Fruit fly (Drosophila melanogaster) whole organism, embryonic: Measurements from ENCODE around the gene CG13653.

Source experiments
- Atf-2 ChIP-seq: fragments of 200-800 bp; sonication (Bioruptor generic); optimal IDR thresholded peaks from 2 replicates; lab custom pipeline; 2016; ENCODE audit warnings: missing biosample characterization, missing genetic modification characterization
- C15 ChIP-seq: fragments of 200-800 bp; sonication (Bioruptor generic); IDR thresholded peaks from 3 replicates; pipeline ENCODE4 v1.3.6; 2022; ENCODE audit warnings: missing biosample characterization, missing genetic modification characterization
- CG11398 ChIP-seq: fragments of 200-800 bp; sonication (Bioruptor generic); optimal IDR thresholded peaks from 2 replicates; lab custom pipeline; 2016; ENCODE audit warnings: missing biosample characterization, missing genetic modification characterization
- CG12659 ChIP-seq: fragments of 200-800 bp; sonication (Bioruptor generic); optimal IDR thresholded peaks from 3 replicates; lab custom pipeline; 2017; ENCODE audit warnings: mild to moderate bottlenecking, missing biosample characterization, missing genetic modification reagents, missing genetic modification characterization
- CG12744 ChIP-seq: fragments of 200-800 bp; sonication (Bioruptor generic); optimal IDR thresholded peaks from 2 replicates; lab custom pipeline; 2016; ENCODE audit warnings: missing biosample characterization, missing genetic modification characterization
- CG12942 ChIP-seq: fragments of 200-800 bp; sonication (Bioruptor generic); optimal IDR thresholded peaks from 3 replicates; lab custom pipeline; 2016; ENCODE audit warnings: missing biosample characterization, missing genetic modification characterization
- CG13123 ChIP-seq: fragments of 200-800 bp; sonication (Bioruptor generic); optimal IDR thresholded peaks from 2 replicates; lab custom pipeline; 2016; ENCODE audit warnings: missing biosample characterization, missing genetic modification characterization
- CG13287 ChIP-seq: fragments of 200-800 bp; sonication (Bioruptor generic); IDR thresholded peaks from 2 replicates; pipeline ENCODE4 v1.3.6; 2022; ENCODE audit warnings: missing biosample characterization, missing genetic modification characterization; ENCODE audit not compliant: partially characterized antibody
- CG14965 ChIP-seq: fragments of 200-800 bp; sonication (Bioruptor generic); optimal IDR thresholded peaks from 2 replicates; lab custom pipeline; 2016; ENCODE audit warnings: missing biosample characterization, missing genetic modification characterization, borderline replicate concordance
- CG15073 ChIP-seq: fragments of 200-800 bp; sonication (Bioruptor generic); optimal IDR thresholded peaks from 2 replicates; lab custom pipeline; 2016; ENCODE audit warnings: missing biosample characterization, missing genetic modification characterization
- CG1603 ChIP-seq: fragments of 200-800 bp; sonication (Bioruptor generic); optimal IDR thresholded peaks from 2 replicates; lab custom pipeline; 2019; ENCODE audit warnings: missing biosample characterization, mild to moderate bottlenecking, missing genetic modification characterization, moderate library complexity
- CG17186 ChIP-seq: fragments of 200-800 bp; sonication (Bioruptor generic); optimal IDR thresholded peaks from 3 replicates; lab custom pipeline; 2017; ENCODE audit warnings: missing biosample characterization, missing genetic modification reagents, missing genetic modification characterization
- CG17568 ChIP-seq: fragments of 200-800 bp; sonication (Bioruptor generic); optimal IDR thresholded peaks from 2 replicates; lab custom pipeline; 2018; ENCODE audit warnings: missing biosample characterization, mild to moderate bottlenecking, missing genetic modification characterization, moderate library complexity
- CG1832 ChIP-seq: fragments of 200-800 bp; sonication (Bioruptor generic); optimal IDR thresholded peaks from 2 replicates; lab custom pipeline; 2017; ENCODE audit warnings: missing biosample characterization, mild to moderate bottlenecking, missing genetic modification characterization, inconsistent platforms
- CG2678 ChIP-seq: fragments of 200-800 bp; sonication (Bioruptor generic); optimal IDR thresholded peaks from 3 replicates; lab custom pipeline; 2019; ENCODE audit warnings: missing biosample characterization, mild to moderate bottlenecking, missing genetic modification characterization, moderate library complexity
- CG30431 ChIP-seq: fragments of 200-800 bp; sonication (Bioruptor generic); optimal IDR thresholded peaks from 2 replicates; lab custom pipeline; 2017; ENCODE audit warnings: missing biosample characterization, missing genetic modification characterization
- CG3281 ChIP-seq: fragments of 200-800 bp; sonication (Bioruptor generic); optimal IDR thresholded peaks from 3 replicates; lab custom pipeline; 2017; ENCODE audit warnings: missing biosample characterization, mild to moderate bottlenecking, missing genetic modification characterization
- CG34224 ChIP-seq: fragments of 200-800 bp; sonication (Bioruptor generic); IDR thresholded peaks from 3 replicates; pipeline ENCODE4 v1.3.6; 2022; ENCODE audit warnings: missing biosample characterization, missing genetic modification characterization; ENCODE audit not compliant: partially characterized antibody
- CG34376 ChIP-seq: fragments of 200-800 bp; sonication (Bioruptor generic); optimal IDR thresholded peaks from 2 replicates; lab custom pipeline; 2018; ENCODE audit warnings: missing biosample characterization, mild to moderate bottlenecking, missing genetic modification characterization
- CG7786 ChIP-seq: fragments of 200-800 bp; sonication (Bioruptor generic); optimal IDR thresholded peaks from 2 replicates; lab custom pipeline; 2016; ENCODE audit warnings: missing biosample characterization, missing genetic modification characterization
- Dfd ChIP-seq, 2 experiments: fragments of >200 bp; optimal IDR thresholded peaks; 2 replicates each; lab custom pipeline; 2017; ENCODE audit warnings: missing biosample characterization in 2 of 2, missing genetic modification characterization in 2 of 2
- GATAe ChIP-seq: fragments of 200-800 bp; sonication (Bioruptor generic); conservative IDR thresholded peaks from 2 replicates; pipeline ENCODE4 v1.3.6; 2022; ENCODE audit warnings: missing biosample characterization, missing genetic modification characterization
- H15 ChIP-seq: fragments of 200-800 bp; sonication (Bioruptor generic); IDR thresholded peaks from 3 replicates; pipeline ENCODE4 v1.3.6; 2022; ENCODE audit warnings: missing biosample characterization, missing genetic modification characterization
- H2.0 ChIP-seq: fragments of 200-800 bp; sonication (Bioruptor generic); IDR thresholded peaks from 2 replicates; pipeline ENCODE4 v1.3.6; 2022; ENCODE audit warnings: missing biosample characterization, missing genetic modification characterization
- Hsf ChIP-seq: fragments of 200-800 bp; sonication (Bioruptor generic); optimal IDR thresholded peaks from 3 replicates; lab custom pipeline; 2016; ENCODE audit warnings: missing biosample characterization, missing genetic modification characterization
- Neu2 ChIP-seq: fragments of 200-800 bp; sonication (Bioruptor generic); optimal IDR thresholded peaks from 3 replicates; lab custom pipeline; 2016; ENCODE audit warnings: missing biosample characterization, missing genetic modification characterization, borderline replicate concordance
- Optix ChIP-seq: fragments of 200-800 bp; sonication (Bioruptor generic); IDR thresholded peaks from 3 replicates; pipeline ENCODE4 v1.3.6; 2022; ENCODE audit warnings: missing biosample characterization, missing genetic modification characterization
- Six4 ChIP-seq: fragments of 200-800 bp; sonication (Bioruptor generic); optimal IDR thresholded peaks from 2 replicates; lab custom pipeline; 2016; ENCODE audit warnings: missing biosample characterization, missing genetic modification characterization
- Trl ChIP-seq, 3 experiments: fragments of >200 bp in 2 of 3; fragments of 200-800 bp in 1 of 3; sonication (Bioruptor generic) in 1 of 3; optimal IDR thresholded peaks; 2 replicates in 1 of 3; 3 replicates in 2 of 3; lab custom pipeline; 2016 to 2017; ENCODE audit warnings: missing biosample characterization in 1 of 3, missing genetic modification characterization in 1 of 3
- YL-1 ChIP-seq: fragments of 200-800 bp; sonication (Bioruptor generic); optimal IDR thresholded peaks from 3 replicates; lab custom pipeline; 2017; ENCODE audit warnings: missing biosample characterization, mild to moderate bottlenecking, missing genetic modification characterization
- abd-A ChIP-seq: fragments of 200-800 bp; sonication (Bioruptor generic); optimal IDR thresholded peaks from 3 replicates; lab custom pipeline; 2019; ENCODE audit warnings: missing biosample characterization, mild to moderate bottlenecking, missing genetic modification characterization, moderate library complexity
- ac ChIP-seq: fragments of 200-800 bp; sonication (Bioruptor generic); optimal IDR thresholded peaks from 3 replicates; lab custom pipeline; 2017; ENCODE audit warnings: missing biosample characterization, mild to moderate bottlenecking, missing genetic modification characterization
- ash1 ChIP-seq: fragments of 200-800 bp; sonication (Bioruptor generic); optimal IDR thresholded peaks from 2 replicates; lab custom pipeline; 2018; ENCODE audit warnings: missing biosample characterization, mild to moderate bottlenecking, missing genetic modification characterization
- bigmax ChIP-seq: fragments of 200-800 bp; sonication (Bioruptor generic); optimal IDR thresholded peaks from 2 replicates; lab custom pipeline; 2018; ENCODE audit warnings: missing biosample characterization, mild to moderate bottlenecking, missing genetic modification characterization
- chif ChIP-seq, 2 experiments: fragments of 200-800 bp; sonication (Bioruptor generic); optimal IDR thresholded peaks; 3 replicates each; lab custom pipeline; 2016; ENCODE audit warnings: missing biosample characterization in 2 of 2, missing genetic modification characterization in 2 of 2
- crol ChIP-seq: fragments of 200-800 bp; sonication (Bioruptor generic); IDR thresholded peaks from 2 replicates; pipeline ENCODE4 v1.3.6; 2022; ENCODE audit warnings: missing biosample characterization, missing genetic modification characterization
- dan ChIP-seq: fragments of 200-800 bp; sonication (Bioruptor generic); IDR thresholded peaks from 2 replicates; pipeline ENCODE4 v1.3.6; 2022; ENCODE audit warnings: missing biosample characterization, missing genetic modification characterization
- disco-r ChIP-seq: fragments of 200-800 bp; sonication (Bioruptor generic); optimal IDR thresholded peaks from 2 replicates; lab custom pipeline; 2016; ENCODE audit warnings: missing biosample characterization, missing genetic modification characterization
- en ChIP-seq: fragments of 200-800 bp; sonication (Bioruptor generic); optimal IDR thresholded peaks from 2 replicates; lab custom pipeline; 2016; ENCODE audit warnings: missing biosample characterization, missing genetic modification characterization
- gcm ChIP-seq: fragments of 200-800 bp; sonication (Bioruptor generic); optimal IDR thresholded peaks from 2 replicates; lab custom pipeline; 2019; ENCODE audit warnings: missing biosample characterization, mild to moderate bottlenecking, missing genetic modification characterization, moderate library complexity
- hbn ChIP-seq: fragments of 200-800 bp; sonication (Bioruptor generic); IDR thresholded peaks from 2 replicates; pipeline ENCODE4 v1.3.6; 2022; ENCODE audit warnings: missing biosample characterization, missing genetic modification characterization; ENCODE audit not compliant: partially characterized antibody
- hkb ChIP-seq, 2 experiments: fragments of 200-800 bp in 1 of 2; fragments of >200 bp in 1 of 2; sonication (Bioruptor generic) in 1 of 2; IDR thresholded peaks in 1 of 2; optimal IDR thresholded peaks in 1 of 2; 2 replicates each; pipeline versions ENCODE4 v1.3.6 to Lab custom; 2017 to 2022; ENCODE audit warnings: missing biosample characterization in 1 of 2, missing genetic modification characterization in 1 of 2
- mirr ChIP-seq: fragments of 200-800 bp; sonication (Bioruptor generic); optimal IDR thresholded peaks from 3 replicates; lab custom pipeline; 2018; ENCODE audit warnings: missing biosample characterization, mild to moderate bottlenecking, missing genetic modification characterization
- nom ChIP-seq: fragments of 200-800 bp; sonication (Bioruptor generic); optimal IDR thresholded peaks from 2 replicates; lab custom pipeline; 2017; ENCODE audit warnings: missing biosample characterization, missing genetic modification characterization, mild to moderate bottlenecking, moderate library complexity, missing genetic modification reagents
- oc ChIP-seq: fragments of 200-800 bp; sonication (Bioruptor generic); optimal IDR thresholded peaks from 2 replicates; lab custom pipeline; 2018; ENCODE audit warnings: missing biosample characterization, mild to moderate bottlenecking, missing genetic modification characterization, moderate library complexity
- pb ChIP-seq: fragments of 200-800 bp; sonication (Bioruptor generic); optimal IDR thresholded peaks from 3 replicates; lab custom pipeline; 2016; ENCODE audit warnings: missing biosample characterization, missing genetic modification characterization
- sisA ChIP-seq: fragments of 200-800 bp; sonication (Bioruptor generic); IDR thresholded peaks from 2 replicates; pipeline ENCODE4 v1.3.6; 2022; ENCODE audit warnings: missing biosample characterization, missing genetic modification characterization
- sqz ChIP-seq: fragments of 200-800 bp; sonication (Bioruptor generic); optimal IDR thresholded peaks from 3 replicates; lab custom pipeline; 2018; ENCODE audit warnings: missing biosample characterization, mild to moderate bottlenecking, missing genetic modification characterization
- trem ChIP-seq: fragments of 200-800 bp; optimal IDR thresholded peaks from 3 replicates; lab custom pipeline; 2019; ENCODE audit warnings: missing biosample characterization, mild to moderate bottlenecking, missing genetic modification characterization, moderate library complexity
- vfl ChIP-seq: fragments of 200-800 bp; sonication (Bioruptor generic); optimal IDR thresholded peaks from 2 replicates; lab custom pipeline; 2016; ENCODE audit warnings: missing biosample characterization, missing genetic modification characterization

The CG13653 gene

DNA sequence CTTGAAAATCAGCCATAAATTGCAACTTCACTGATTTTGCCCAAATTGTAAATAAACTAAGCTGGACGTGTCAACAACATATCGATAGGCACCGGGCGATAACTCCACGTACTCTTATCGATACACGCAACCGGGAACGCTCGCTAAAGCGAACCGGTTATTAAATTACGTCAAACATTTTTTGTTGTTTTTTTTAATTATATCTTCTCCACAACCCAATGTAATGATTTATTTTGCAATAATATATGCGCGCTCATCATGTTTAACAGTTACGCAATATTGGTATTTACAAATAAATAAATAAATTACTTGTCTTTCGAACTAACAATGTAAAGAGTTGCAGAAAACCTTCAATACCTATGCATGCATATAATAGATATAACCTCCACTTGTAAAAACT, 19.8 kb downstream of the CG13653 start, which contains the start of gene Saysd1 (continued):
- TF ChIP-seq crol (GFP tag; lab: Robert Waterston, UW) (no peak), CG1603 (peak; percentile 37), Atf-2 (GFP tag; lab: Kevin White, UChicago) (no peak), CG15073 (GFP tag; lab: Kevin White, UChicago) (no peak), oc (tag; lab: Kevin White, UChicago) (no peak), gcm (GFP tag; lab: Kevin White, UChicago) (no peak), chif (GFP tag; optimal IDR thresholded peaks at IDR 0.05; lab: Kevin White, UChicago) (no peak), H2.0 (no peak), CG14965 (GFP tag; lab: Kevin White, UChicago) (no peak), hbn (GFP tag; lab: Robert Waterston, UW) (peak; percentile 78), CG11398 (GFP tag; lab: Kevin White, UChicago) (no peak), CG13287 (GFP tag; lab: Robert Waterston, UW) (peak; percentile 91), dan (GFP tag; lab: Robert Waterston, UW) (no peak), bigmax (GFP tag; lab: Kevin White, UChicago) (no peak), abd-A (tag; lab: Kevin White, UChicago) (no peak), ash1 (GFP tag; lab: Kevin White, UChicago) (no peak), pb (GFP tag; lab: Kevin White, UChicago) (peak; percentile 7), hkb (optimal IDR thresholded peaks at IDR 0.05; lab: Kevin White, UChicago) (no peak), hkb (GFP tag; IDR thresholded peaks at IDR 0.05; lab: Robert Waterston, UW) (no peak; the same call in 1 of the 2 replicates), Six4 (GFP tag; lab: Kevin White, UChicago) (peak; percentile 13), Hsf (GFP tag; lab: Kevin White, UChicago) (no peak), C15 (GFP tag; lab: Robert Waterston, UW) (no peak), CG17186 (no peak), CG12659 (GFP tag; lab: Kevin White, UChicago) (no peak), Neu2 (GFP tag; lab: Kevin White, UChicago) (no peak), CG34224 (GFP tag; lab: Robert Waterston, UW) (peak; percentile 91), CG1832 (GFP tag; lab: Kevin White, UChicago) (no peak), H15 (no peak), CG13123 (GFP tag; lab: Kevin White, UChicago) (no peak), sqz (GFP tag; lab: Kevin White, UChicago) (no peak), CG2678 (tag; lab: Kevin White, UChicago) (no peak), sisA (GFP tag; lab: Robert Waterston, UW) (no peak), CG7786 (GFP tag; lab: Kevin White, UChicago) (no peak), vfl (GFP tag; lab: Kevin White, UChicago) (no peak), CG12942 (no peak), Optix (no peak), CG3281 (GFP tag; lab: Kevin White, UChicago) (no peak), CG12744 (no peak), ac (GFP tag; lab: Kevin White, UChicago) (no peak), trem (peak; percentile 17), nom (GFP tag; lab: Kevin White, UChicago) (no peak), en (GFP tag; lab: Kevin White, UChicago) (no peak), CG34376 (GFP tag; lab: Kevin White, UChicago) (no peak), YL-1 (GFP tag; lab: Kevin White, UChicago) (no peak), Trl (optimal IDR thresholded peaks at IDR 0.05; lab: Kevin White, UChicago) (no peak), Trl (GFP tag; optimal IDR thresholded peaks at IDR 0.05; lab: Kevin White, UChicago) (peak; percentile 11), Dfd (GFP tag; optimal IDR thresholded peaks at IDR 0.05; lab: Kevin White, UChicago) (no peak), disco-r (no peak), CG17568 (GFP tag; lab: Kevin White, UChicago) (no peak), mirr (GFP tag; lab: Kevin White, UChicago) (no peak), CG30431 (GFP tag; lab: Kevin White, UChicago) (no peak), GATAe (GFP tag; lab: Robert Waterston, UW) (no peak)
